Worm (Caenorhabditis elegans): Measurements from ENCODE around the gene str-190.

DNA sequence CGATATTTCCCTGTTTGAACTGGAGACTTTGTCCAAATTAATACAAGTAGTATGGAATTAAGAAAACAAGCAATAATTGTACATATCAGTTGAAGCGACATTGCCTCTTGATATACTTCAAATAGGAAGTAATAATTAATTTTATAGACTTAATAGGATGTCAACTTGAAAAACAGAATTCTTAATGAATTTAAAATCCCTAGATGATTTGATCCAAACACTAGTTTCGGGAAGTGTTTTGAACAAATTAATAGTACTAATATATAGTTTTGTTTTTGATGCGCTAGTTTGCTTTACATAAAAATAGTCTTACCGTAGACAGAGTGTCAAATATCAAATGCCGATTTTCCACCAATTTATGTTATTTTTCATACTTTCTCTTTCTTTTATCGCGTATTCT, at the start of gene str-190:
- TF ChIP-seq zag-1 (tag; optimal IDR thresholded peaks at IDR 0.05), result no peak
- no peak for TF ChIP-seq ama-1 (optimal IDR thresholded peaks at IDR 0.05)
- TF ChIP-seq nfya-1 (tag; optimal IDR thresholded peaks at IDR 0.05; ENCODE audit: insufficient read depth), result no peak
- TF ChIP-seq nhr-23 (tag; optimal IDR thresholded peaks at IDR 0.05), result no peak
- no peak for TF ChIP-seq nhr-12 (tag; optimal IDR thresholded peaks at IDR 0.05)

All from whole organism, L3 larva.